Fruit fly (Drosophila melanogaster) whole organism, embryonic: ENCODE data around the gene Hr4.

ENCODE experiments used
- Adf1 ChIP-seq: fragments of 200-800 bp; sonication (Bioruptor generic); IDR thresholded peaks from 2 replicates; pipeline ENCODE4 v1.3.6; 2022; ENCODE audit warnings: missing biosample characterization, missing genetic modification characterization
- Blimp-1 ChIP-seq: fragments of 200-800 bp; sonication (Bioruptor generic); optimal IDR thresholded peaks from 3 replicates; lab custom pipeline; 2018; ENCODE audit warnings: missing biosample characterization, missing genetic modification characterization, mild to moderate bottlenecking, moderate library complexity, missing genetic modification reagents
- CG11696 ChIP-seq: fragments of 200-800 bp; sonication (Bioruptor generic); IDR thresholded peaks from 2 replicates; pipeline ENCODE4 v1.3.6; 2022; ENCODE audit warnings: missing biosample characterization, missing genetic modification characterization
- CG12391 ChIP-seq: fragments of 200-800 bp; sonication (Bioruptor generic); optimal IDR thresholded peaks from 3 replicates; lab custom pipeline; 2018; ENCODE audit warnings: missing biosample characterization, mild to moderate bottlenecking, missing genetic modification characterization, moderate library complexity
- CG12659 ChIP-seq: fragments of 200-800 bp; sonication (Bioruptor generic); optimal IDR thresholded peaks from 3 replicates; lab custom pipeline; 2017; ENCODE audit warnings: mild to moderate bottlenecking, missing biosample characterization, missing genetic modification reagents, missing genetic modification characterization
- CG14050 ChIP-seq: fragments of 200-800 bp; sonication (Bioruptor generic); IDR thresholded peaks from 3 replicates; pipeline ENCODE4 v1.3.6; 2022; ENCODE audit warnings: missing biosample characterization, missing genetic modification characterization
- CG1647 ChIP-seq: fragments of 200-800 bp; sonication (Bioruptor generic); optimal IDR thresholded peaks from 3 replicates; lab custom pipeline; 2016; ENCODE audit warnings: missing biosample characterization, missing genetic modification characterization
- CG1832 ChIP-seq: fragments of 200-800 bp; sonication (Bioruptor generic); optimal IDR thresholded peaks from 2 replicates; lab custom pipeline; 2017; ENCODE audit warnings: missing biosample characterization, mild to moderate bottlenecking, missing genetic modification characterization, inconsistent platforms
- CG30431 ChIP-seq: fragments of 200-800 bp; sonication (Bioruptor generic); optimal IDR thresholded peaks from 2 replicates; lab custom pipeline; 2017; ENCODE audit warnings: missing biosample characterization, missing genetic modification characterization
- CG32772 ChIP-seq: fragments of 200-800 bp; sonication (Bioruptor generic); IDR thresholded peaks from 2 replicates; pipeline ENCODE4 v1.3.6; 2022; ENCODE audit warnings: missing biosample characterization, missing genetic modification characterization
- CG4404 ChIP-seq: fragments of 200-800 bp; sonication (Bioruptor generic); IDR thresholded peaks from 2 replicates; pipeline ENCODE4 v1.3.6; 2022; ENCODE audit warnings: missing biosample characterization, missing genetic modification characterization
- CG6683 ChIP-seq: fragments of 200-800 bp; sonication (Bioruptor generic); optimal IDR thresholded peaks from 2 replicates; lab custom pipeline; 2017; ENCODE audit warnings: missing biosample characterization, mild to moderate bottlenecking, missing genetic modification characterization, missing genetic modification reagents
- CG9817 ChIP-seq: fragments of 200-800 bp; sonication (Bioruptor generic); optimal IDR thresholded peaks from 2 replicates; lab custom pipeline; 2018; ENCODE audit warnings: missing biosample characterization, mild to moderate bottlenecking, missing genetic modification characterization, moderate library complexity
- Dfd ChIP-seq, 2 experiments: fragments of >200 bp; optimal IDR thresholded peaks; 2 replicates each; lab custom pipeline; 2017; ENCODE audit warnings: missing biosample characterization in 2 of 2, missing genetic modification characterization in 2 of 2
- ERR ChIP-seq: fragments of 200-800 bp; sonication (Bioruptor generic); optimal IDR thresholded peaks from 2 replicates; lab custom pipeline; 2016; ENCODE audit warnings: missing biosample characterization, missing genetic modification characterization
- Ets65A ChIP-seq: fragments of 200-800 bp; sonication (Bioruptor generic); peaks from one replicate; lab custom pipeline; 2016; ENCODE audit warnings: missing biosample characterization, missing genetic modification characterization
- HLH54F ChIP-seq: fragments of 200-800 bp; sonication (Bioruptor generic); optimal IDR thresholded peaks from 3 replicates; lab custom pipeline; 2016; ENCODE audit warnings: missing biosample characterization, missing genetic modification characterization
- Med ChIP-seq: fragments of 200-800 bp; sonication (Bioruptor generic); peaks from one replicate; lab custom pipeline; 2016; ENCODE audit warnings: missing biosample characterization, missing genetic modification characterization, mild to moderate bottlenecking, inconsistent platforms, moderate library complexity
- Ssrp ChIP-seq: fragments of 200-800 bp; sonication (Bioruptor generic); optimal IDR thresholded peaks from 2 replicates; lab custom pipeline; 2018; ENCODE audit warnings: missing biosample characterization, mild to moderate bottlenecking, missing genetic modification characterization, moderate library complexity
- TFAM ChIP-seq: fragments of 200-800 bp; sonication (Bioruptor generic); optimal IDR thresholded peaks from 2 replicates; lab custom pipeline; 2017; ENCODE audit warnings: missing biosample characterization, missing genetic modification characterization, inconsistent platforms
- ci ChIP-seq: fragments of 200-800 bp; sonication (Bioruptor generic); IDR thresholded peaks from 3 replicates; pipeline ENCODE4 v1.3.6; 2022; ENCODE audit warnings: missing biosample characterization, missing genetic modification characterization
- croc ChIP-seq: fragments of 200-800 bp; sonication (Bioruptor generic); conservative IDR thresholded peaks from 3 replicates; pipeline ENCODE4 v1.3.6; 2022; ENCODE audit warnings: missing biosample characterization, missing genetic modification characterization
- danr ChIP-seq: fragments of 200-800 bp; sonication (Bioruptor generic); IDR thresholded peaks from 2 replicates; pipeline ENCODE4 v1.3.6; 2022; ENCODE audit warnings: missing biosample characterization, missing genetic modification characterization
- eve ChIP-seq, 2 experiments: fragments of >200 bp; optimal IDR thresholded peaks; 2 replicates each; lab custom pipeline; 2017; ENCODE audit warnings: missing biosample characterization in 2 of 2, missing genetic modification characterization in 2 of 2
- gcm2 ChIP-seq: fragments of 200-800 bp; sonication (Bioruptor generic); optimal IDR thresholded peaks from 2 replicates; lab custom pipeline; 2016; ENCODE audit warnings: missing biosample characterization, missing genetic modification characterization
- ham ChIP-seq: fragments of 200-800 bp; sonication (Bioruptor generic); IDR thresholded peaks from 2 replicates; pipeline ENCODE4 v1.3.6; 2022; ENCODE audit warnings: missing biosample characterization, missing genetic modification characterization
- hb ChIP-seq: fragments of 200-800 bp; sonication (Bioruptor generic); IDR thresholded peaks from 3 replicates; pipeline ENCODE4 v1.3.6; 2022; ENCODE audit warnings: missing biosample characterization, missing genetic modification characterization; ENCODE audit not compliant: partially characterized antibody
- jigr1 ChIP-seq: fragments of 200-800 bp; sonication (Bioruptor generic); IDR thresholded peaks from 3 replicates; pipeline ENCODE4 v1.3.6; 2022; ENCODE audit warnings: missing biosample characterization, missing genetic modification characterization
- kni ChIP-seq: fragments of 200-800 bp; sonication (Bioruptor generic); optimal IDR thresholded peaks from 3 replicates; lab custom pipeline; 2017; ENCODE audit warnings: mild to moderate bottlenecking, missing biosample characterization, missing genetic modification reagents, missing genetic modification characterization
- knrl ChIP-seq: fragments of 200-800 bp; sonication (Bioruptor generic); IDR thresholded peaks from 3 replicates; pipeline ENCODE4 v1.3.6; 2022; ENCODE audit warnings: missing biosample characterization, missing genetic modification characterization; ENCODE audit not compliant: partially characterized antibody
- lab ChIP-seq: fragments of 200-800 bp; sonication (Bioruptor generic); optimal IDR thresholded peaks from 3 replicates; lab custom pipeline; 2017; ENCODE audit warnings: missing biosample characterization, missing genetic modification characterization, mild to moderate bottlenecking, moderate library complexity, missing genetic modification reagents
- nau ChIP-seq: fragments of 200-800 bp; sonication (Bioruptor generic); optimal IDR thresholded peaks from 3 replicates; lab custom pipeline; 2017; ENCODE audit warnings: missing biosample characterization, mild to moderate bottlenecking, missing genetic modification characterization, missing genetic modification reagents
- nerfin-2 ChIP-seq: fragments of 200-800 bp; sonication (Bioruptor generic); IDR thresholded peaks from 2 replicates; pipeline ENCODE4 v1.3.6; 2022; ENCODE audit warnings: missing biosample characterization, missing genetic modification characterization; ENCODE audit not compliant: partially characterized antibody
- org-1 ChIP-seq: fragments of 200-800 bp; sonication (Bioruptor generic); optimal IDR thresholded peaks from 2 replicates; lab custom pipeline; 2017; ENCODE audit warnings: missing biosample characterization, missing genetic modification characterization
- row ChIP-seq: fragments of 200-800 bp; sonication (Bioruptor generic); IDR thresholded peaks from 3 replicates; pipeline ENCODE4 v1.3.6; 2022; ENCODE audit warnings: missing biosample characterization, missing genetic modification characterization
- sr ChIP-seq: fragments of 200-800 bp; sonication (Bioruptor generic); IDR thresholded peaks from 3 replicates; pipeline ENCODE4 v1.3.6; 2022; ENCODE audit warnings: missing biosample characterization, missing genetic modification characterization
- stc ChIP-seq: fragments of 200-800 bp; sonication (Bioruptor generic); IDR thresholded peaks from 2 replicates; pipeline ENCODE4 v1.3.6; 2022; ENCODE audit warnings: missing biosample characterization, missing genetic modification characterization
- twi ChIP-seq: fragments of 200-800 bp; optimal IDR thresholded peaks from 2 replicates; lab custom pipeline; 2019; ENCODE audit warnings: missing biosample characterization, mild to moderate bottlenecking, missing genetic modification characterization, moderate library complexity
- unpg ChIP-seq: fragments of 200-800 bp; sonication (Bioruptor generic); optimal IDR thresholded peaks from 3 replicates; lab custom pipeline; 2018; ENCODE audit warnings: missing biosample characterization, mild to moderate bottlenecking, missing genetic modification characterization, moderate library complexity

Hr4 gene

DNA sequence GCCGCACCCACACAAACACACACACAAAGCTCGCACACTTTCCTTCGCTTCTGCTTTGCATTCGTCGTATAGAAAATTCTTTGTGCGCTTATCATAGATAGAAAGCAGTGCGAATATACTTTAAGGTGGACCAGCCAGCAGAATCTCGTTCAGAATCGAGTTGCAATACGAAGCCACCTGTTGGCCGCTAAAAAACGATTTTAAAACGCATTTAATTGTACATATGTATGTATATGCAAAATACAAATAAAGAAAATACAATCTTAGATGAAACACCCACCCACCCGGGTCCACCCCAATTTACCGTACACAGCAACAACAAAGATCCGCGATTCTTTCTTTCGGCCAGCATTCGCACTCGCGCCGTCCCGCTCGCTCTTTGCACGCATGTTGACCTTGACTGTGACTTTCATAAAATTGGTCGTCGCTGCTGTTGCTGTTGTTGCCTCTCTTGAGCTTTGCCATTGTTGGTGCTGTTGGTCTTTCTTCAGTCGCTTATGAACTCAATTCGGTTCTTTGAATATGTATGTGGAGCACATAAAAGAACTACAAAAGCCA is 6.8 kb downstream of the Hr4 start (continued):
- TF ChIP-seq gcm2 (GFP tag; lab: Kevin White, UChicago) = no peak
- peak; percentile 67 for TF ChIP-seq stc (GFP tag; lab: Robert Waterston, UW)
- peak; percentile 47 for TF ChIP-seq CG1832 (GFP tag; lab: Kevin White, UChicago)
- peak; percentile 86 for TF ChIP-seq ERR (GFP tag; lab: Kevin White, UChicago)
- no peak for TF ChIP-seq nerfin-2 (GFP tag; lab: Robert Waterston, UW)
- TF ChIP-seq unpg = peak; percentile 64
- no peak for TF ChIP-seq knrl (GFP tag; lab: Robert Waterston, UW)
- TF ChIP-seq CG14050 = peak; percentile 35; the same call in 1 of the 3 replicates
- TF ChIP-seq twi = no peak
- no peak for TF ChIP-seq danr
- TF ChIP-seq kni (GFP tag; lab: Kevin White, UChicago) = no peak
- TF ChIP-seq CG9817 (tag; lab: Kevin White, UChicago) = peak; percentile 64
- TF ChIP-seq Ssrp = peak; percentile 9
- no peak for TF ChIP-seq Dfd (GFP tag; optimal IDR thresholded peaks at IDR 0.05; lab: Kevin White, UChicago)
- TF ChIP-seq jigr1 (GFP tag; lab: Robert Waterston, UW) = no peak
- TF ChIP-seq ham = 0 out of 2 replicates have a peak, but pooled peaks have one; percentile 22
- peak; percentile 65 for TF ChIP-seq org-1
- TF ChIP-seq Ets65A (GFP tag; lab: Kevin White, UChicago) = peak; percentile 60
- TF ChIP-seq CG12659 = peak; percentile 41
- TF ChIP-seq TFAM = no peak
- TF ChIP-seq lab (GFP tag; lab: Kevin White, UChicago) = peak; percentile 85
- TF ChIP-seq nau = no peak
- TF ChIP-seq eve (GFP tag; optimal IDR thresholded peaks at IDR 0.05; lab: Kevin White, UChicago) = no peak
- no peak for TF ChIP-seq CG30431 (GFP tag; lab: Kevin White, UChicago)
- TF ChIP-seq ci (GFP tag; lab: Robert Waterston, UW) = no peak; the same call in 2 of the 3 replicates
- TF ChIP-seq row (GFP tag; lab: Robert Waterston, UW) = peak; percentile 53
- TF ChIP-seq CG6683 (GFP tag; lab: Kevin White, UChicago) = peak; percentile 16
- 0 out of 2 replicates have a peak, but pooled peaks have one; percentile 17 for TF ChIP-seq CG4404 (GFP tag; lab: Robert Waterston, UW)
- no peak for TF ChIP-seq Blimp-1 (GFP tag; lab: Kevin White, UChicago)
- peak; percentile 68 for TF ChIP-seq HLH54F
- TF ChIP-seq hb (GFP tag; lab: Robert Waterston, UW) = no peak

DNA sequence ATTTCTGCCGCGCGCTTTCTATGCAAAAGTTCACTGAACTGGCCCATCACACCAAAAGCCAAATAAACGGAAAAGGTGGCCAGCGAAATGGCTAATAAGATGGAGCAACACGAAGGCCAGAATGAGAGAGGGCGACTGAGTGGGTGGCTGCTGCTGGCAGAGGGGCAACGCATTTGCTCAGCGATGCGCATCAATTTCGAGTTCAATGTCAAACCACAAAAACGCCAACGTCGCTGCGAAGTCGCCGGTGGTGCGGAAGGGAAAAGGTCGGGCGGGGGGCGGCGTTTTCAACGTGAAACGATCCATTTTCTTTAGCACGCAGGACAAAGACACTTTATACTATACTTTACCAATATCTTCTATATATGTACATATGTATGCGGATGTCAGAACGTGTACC is 7.9 kb downstream of the Hr4 start:
- TF ChIP-seq CG11696 (GFP tag; lab: Robert Waterston, UW) = no peak
- peak; percentile 69 for TF ChIP-seq Ets65A (GFP tag; lab: Kevin White, UChicago)
- TF ChIP-seq Med (GFP tag; lab: Kevin White, UChicago) = peak; percentile 47
- 0 out of 2 replicates have a peak, but pooled peaks have one; percentile 10 for TF ChIP-seq CG32772
- TF ChIP-seq gcm2 (GFP tag; lab: Kevin White, UChicago) = no peak
- no peak for TF ChIP-seq croc (GFP tag; lab: Robert Waterston, UW)
- TF ChIP-seq ERR (GFP tag; lab: Kevin White, UChicago) = no peak
- TF ChIP-seq CG1647 (GFP tag; lab: Kevin White, UChicago) = no peak
- no peak for TF ChIP-seq CG12391 (tag; lab: Kevin White, UChicago)
- peak; percentile 11; the same call in 1 of the 2 replicates for TF ChIP-seq Adf1 (GFP tag; lab: Robert Waterston, UW)
- TF ChIP-seq sr = peak; percentile 69
